Worm (Caenorhabditis elegans) whole organism, L1 larva: ENCODE data around the gene K05B2.4.

Source experiments
- F16B12.6 ChIP-seq: fragments of 150-350 bp; optimal IDR thresholded peaks from 2 replicates; lab custom pipeline; 2014; ENCODE audit warnings: missing biosample characterization, missing genetic modification characterization
- Y116A8C.19 ChIP-seq: sonication (generic microtip); optimal IDR thresholded peaks from 2 replicates; lab custom pipeline; 2016; ENCODE audit warnings: missing compliant biosample characterization, missing genetic modification characterization, borderline replicate concordance
- alr-1 ChIP-seq: fragments of 200-800 bp; sonication (Bioruptor generic); optimal IDR thresholded peaks from 2 replicates; lab custom pipeline; 2018; ENCODE audit warnings: borderline replicate concordance, mild to moderate bottlenecking, missing genetic modification characterization, missing compliant biosample characterization
- ceh-8 ChIP-seq: fragments of 200-800 bp; sonication (Bioruptor generic); optimal IDR thresholded peaks from 2 replicates; lab custom pipeline; 2018; ENCODE audit warnings: mild to moderate bottlenecking, missing genetic modification characterization, moderate library complexity, missing compliant biosample characterization
- ceh-82 ChIP-seq, 3 experiments: fragments of 150-350 bp in 1 of 3; sonication (generic microtip) in 2 of 3; optimal IDR thresholded peaks; 2 replicates each; lab custom pipeline; 2014 to 2017; ENCODE audit warnings: missing biosample characterization in 3 of 3, missing genetic modification characterization in 3 of 3
- ces-1 ChIP-seq: fragments of 150-350 bp; optimal IDR thresholded peaks from 2 replicates; lab custom pipeline; 2014; ENCODE audit warnings: missing biosample characterization, missing genetic modification reagents, missing genetic modification characterization
- efl-1 ChIP-seq, 4 experiments: fragments of 150-350 bp; optimal IDR thresholded peaks in 3 of 4; peaks in 1 of 4; 1 replicate in 1 of 4; 2 replicates in 3 of 4; lab custom pipeline; 2014; ENCODE audit warnings: missing biosample characterization in 2 of 4, missing genetic modification characterization in 2 of 4, missing genetic modification reagents in 2 of 4
- efl-3 ChIP-seq: fragments of 200-800 bp; sonication (Bioruptor generic); optimal IDR thresholded peaks from 2 replicates; lab custom pipeline; 2018; ENCODE audit warnings: mild to moderate bottlenecking, missing genetic modification characterization, missing compliant biosample characterization
- egl-13 ChIP-seq: sonication (generic microtip); optimal IDR thresholded peaks from 2 replicates; lab custom pipeline; 2016; ENCODE audit warnings: missing genotype, missing genetic modification reagents, missing genetic modification characterization, missing compliant biosample characterization
- egl-27 ChIP-seq, 2 experiments: fragments of 150-350 bp in 1 of 2; sonication (generic microtip); optimal IDR thresholded peaks; 3 replicates each; lab custom pipeline; 2017 to 2018; ENCODE audit warnings: missing biosample characterization in 2 of 2, missing genetic modification characterization in 2 of 2, missing genetic modification reagents in 2 of 2
- elt-2 ChIP-seq: sonication (generic microtip); optimal IDR thresholded peaks from 2 replicates; lab custom pipeline; 2016; ENCODE audit warnings: missing genetic modification characterization, mild to moderate bottlenecking, inconsistent platforms, missing compliant biosample characterization, missing genetic modification reagents
- elt-3 ChIP-seq, 6 experiments: fragments of 150-350 bp in 1 of 6; sonication (generic microtip); optimal IDR thresholded peaks; 2 replicates each; lab custom pipeline; 2017 to 2018; ENCODE audit warnings: missing biosample characterization in 6 of 6, missing genetic modification characterization in 6 of 6, inconsistent platforms in 1 of 6
- ets-5 ChIP-seq: fragments of 200-800 bp; sonication (Bioruptor generic); IDR thresholded peaks from 2 replicates; pipeline ENCODE4 v1.3.6; 2022; ENCODE audit warnings: missing genetic modification characterization, missing compliant biosample characterization
- fkh-10 ChIP-seq: sonication (generic microtip); optimal IDR thresholded peaks from 2 replicates; lab custom pipeline; 2017; ENCODE audit warnings: missing biosample characterization, missing genetic modification reagents, missing genetic modification characterization
- fkh-8 ChIP-seq: sonication (generic microtip); optimal IDR thresholded peaks from 2 replicates; lab custom pipeline; 2016; ENCODE audit warnings: mild to moderate bottlenecking, missing genetic modification characterization, missing compliant biosample characterization
- grh-1 ChIP-seq: fragments of 200-800 bp; sonication (Bioruptor generic); IDR thresholded peaks from 2 replicates; pipeline ENCODE4 v1.3.6; 2022; ENCODE audit warnings: missing genetic modification reagents, missing genetic modification characterization, missing compliant biosample characterization
- hpl-2 ChIP-seq: fragments of 150-350 bp; optimal IDR thresholded peaks from 2 replicates; lab custom pipeline; 2014; ENCODE audit warnings: missing biosample characterization, missing genetic modification reagents, missing genetic modification characterization
- irx-1 ChIP-seq: sonication (generic microtip); optimal IDR thresholded peaks from 2 replicates; lab custom pipeline; 2016; ENCODE audit warnings: missing genetic modification characterization, missing compliant biosample characterization
- isw-1 ChIP-seq: fragments of 200-800 bp; sonication (Bioruptor generic); IDR thresholded peaks from 2 replicates; pipeline ENCODE4 v1.3.6; 2022; ENCODE audit warnings: missing genetic modification characterization, missing compliant biosample characterization
- jun-1 ChIP-seq: fragments of 150-350 bp; optimal IDR thresholded peaks from 2 replicates; lab custom pipeline; 2014; ENCODE audit warnings: missing biosample characterization, missing genetic modification reagents, missing genetic modification characterization
- lin-14 ChIP-seq: fragments of 200-800 bp; sonication (Bioruptor generic); optimal IDR thresholded peaks from 2 replicates; lab custom pipeline; 2018; ENCODE audit warnings: mild to moderate bottlenecking, missing genetic modification characterization, moderate library complexity, missing compliant biosample characterization
- lin-35 ChIP-seq, 2 experiments: fragments of 150-350 bp; optimal IDR thresholded peaks; 2 replicates each; lab custom pipeline; 2014; ENCODE audit warnings: missing biosample characterization in 2 of 2, missing genetic modification characterization in 2 of 2, missing genetic modification reagents in 2 of 2
- mep-1 ChIP-seq: fragments of 150-350 bp; optimal IDR thresholded peaks from 2 replicates; lab custom pipeline; 2014; ENCODE audit warnings: missing biosample characterization, missing genetic modification characterization
- nhr-20 ChIP-seq: sonication (generic microtip); optimal IDR thresholded peaks from 2 replicates; lab custom pipeline; 2016; ENCODE audit warnings: mild to moderate bottlenecking, missing genetic modification characterization, missing compliant biosample characterization
- nhr-237 ChIP-seq: fragments of 150-350 bp; optimal IDR thresholded peaks from 2 replicates; lab custom pipeline; 2014; ENCODE audit warnings: missing biosample characterization, missing genetic modification characterization
- nhr-71 ChIP-seq: sonication (generic microtip); optimal IDR thresholded peaks from 2 replicates; lab custom pipeline; 2016; ENCODE audit warnings: mild to moderate bottlenecking, missing genetic modification characterization, moderate library complexity, missing compliant biosample characterization
- nhr-76 ChIP-seq: sonication (generic microtip); optimal IDR thresholded peaks from 2 replicates; lab custom pipeline; 2017; ENCODE audit warnings: missing biosample characterization, missing genetic modification characterization
- nhr-77 ChIP-seq: fragments of 150-350 bp; optimal IDR thresholded peaks from 2 replicates; lab custom pipeline; 2014; ENCODE audit warnings: missing biosample characterization, missing genetic modification characterization
- nhr-85 ChIP-seq: sonication (generic microtip); peaks from one replicate; lab custom pipeline; 2016; ENCODE audit warnings: missing genetic modification characterization, inconsistent platforms, missing compliant biosample characterization
- pax-3 ChIP-seq: fragments of 200-800 bp; sonication (Bioruptor generic); optimal IDR thresholded peaks from 2 replicates; lab custom pipeline; 2018; ENCODE audit warnings: mild to moderate bottlenecking, missing genetic modification characterization, moderate library complexity, missing compliant biosample characterization
- rnt-1 ChIP-seq: sonication (generic microtip); optimal IDR thresholded peaks from 2 replicates; lab custom pipeline; 2016; ENCODE audit warnings: mild to moderate bottlenecking, missing genetic modification characterization, moderate library complexity, missing compliant biosample characterization
- snu-23 ChIP-seq: sonication (generic microtip); optimal IDR thresholded peaks from 2 replicates; lab custom pipeline; 2016; ENCODE audit warnings: missing genetic modification characterization, missing compliant biosample characterization
- sox-4 ChIP-seq: sonication (generic microtip); optimal IDR thresholded peaks from 2 replicates; lab custom pipeline; 2016; ENCODE audit warnings: missing genetic modification characterization, missing compliant biosample characterization
- sptf-1 ChIP-seq: fragments of 150-350 bp; optimal IDR thresholded peaks from 2 replicates; lab custom pipeline; 2014; ENCODE audit warnings: missing biosample characterization, missing genetic modification characterization
- swsn-7 ChIP-seq: sonication (generic microtip); optimal IDR thresholded peaks from 2 replicates; lab custom pipeline; 2016; ENCODE audit warnings: missing genetic modification characterization, missing compliant biosample characterization
- unc-86 ChIP-seq: sonication (generic microtip); optimal IDR thresholded peaks from 2 replicates; lab custom pipeline; 2016; ENCODE audit warnings: missing genetic modification characterization, missing compliant biosample characterization
- ztf-11 ChIP-seq, 2 experiments: sonication (generic microtip); optimal IDR thresholded peaks; 2 replicates each; lab custom pipeline; 2016 to 2017; ENCODE audit warnings: missing genetic modification characterization in 2 of 2, missing biosample characterization in 1 of 2, missing compliant biosample characterization in 1 of 2
- ztf-4 ChIP-seq: fragments of 150-350 bp; optimal IDR thresholded peaks from 2 replicates; lab custom pipeline; 2014; ENCODE audit warnings: missing biosample characterization, missing genetic modification characterization

K05B2.4 gene

DNA sequence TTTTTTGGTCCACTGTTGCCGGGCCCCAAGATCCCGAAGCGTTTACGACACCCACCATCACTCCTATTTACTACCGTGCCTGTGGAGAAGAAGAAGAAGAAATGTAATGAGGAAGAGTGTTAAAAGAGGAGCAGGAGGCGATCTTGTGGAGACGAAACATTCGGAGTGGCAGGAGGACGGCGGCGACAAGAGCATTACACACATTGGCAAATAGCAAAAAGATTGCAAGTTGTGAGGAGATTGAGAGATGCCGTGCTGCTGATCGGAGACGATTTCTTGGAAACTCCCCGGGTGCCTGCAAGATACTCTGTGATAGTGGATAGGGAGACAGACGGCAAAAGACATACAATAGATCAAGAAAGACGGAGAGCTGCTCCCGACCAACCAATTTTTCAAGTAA is 36.5 kb upstream of the K05B2.4 start, which contains the start of gene M03F4.4 (continued):
- no peak for TF ChIP-seq nhr-237
- TF ChIP-seq pax-3 (tag; lab: Kevin White, UChicago), result no peak
- TF ChIP-seq irx-1 (tag; lab: Kevin White, UChicago), result no peak
- no peak for TF ChIP-seq isw-1
- TF ChIP-seq elt-3 (tag; optimal IDR thresholded peaks at IDR 0.05; lab: Kevin White, UChicago), result no peak
- TF ChIP-seq grh-1 (GFP tag; lab: Robert Waterston, UW), result no peak
- TF ChIP-seq ceh-82 (tag; optimal IDR thresholded peaks at IDR 0.05; lab: Kevin White, UChicago), result peak in 1 of 3 experiments; percentile 29
- TF ChIP-seq egl-27 (tag; optimal IDR thresholded peaks at IDR 0.05; lab: Kevin White, UChicago), result no peak
- peak in 1 of 2 experiments; percentile 14 for TF ChIP-seq efl-1 (optimal IDR thresholded peaks at IDR 0.05; lab: Kevin White, UChicago)
- TF ChIP-seq efl-1 (GFP tag; optimal IDR thresholded peaks at IDR 0.05 in 1 of 2; lab: Kevin White, UChicago), result peak in 1 of 2 experiments; percentile 75

DNA sequence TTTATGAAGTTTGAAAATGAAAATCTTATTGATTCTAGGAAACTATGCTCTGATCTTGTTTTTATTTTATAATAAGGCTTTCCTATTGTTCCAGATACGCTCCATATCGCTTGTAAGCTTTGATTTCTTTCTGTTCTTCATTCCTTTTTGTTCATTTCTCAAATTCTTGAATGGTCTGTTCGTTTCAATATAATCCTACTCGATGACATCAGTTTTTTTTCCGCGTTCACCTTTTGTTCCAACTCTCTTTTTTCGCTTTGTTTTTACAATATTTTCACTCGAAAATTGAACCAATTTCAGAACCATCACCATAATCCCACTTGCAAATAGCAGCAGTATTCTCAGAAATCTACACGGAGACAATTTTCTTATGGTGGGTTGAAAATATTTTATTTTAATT is 27.0 kb upstream of the K05B2.4 start, which contains the start of gene tyra-3:
TSS of gene tyra-3 (plus strand) at position 301 of the 400 bp plus-strand sequence.
- TF ChIP-seq nhr-20 (tag; lab: Kevin White, UChicago) (no peak), egl-13 (tag; lab: Kevin White, UChicago) (no peak), ces-1 (GFP tag; lab: Kevin White, UChicago) (no peak), ztf-4 (tag; lab: Kevin White, UChicago) (no peak), swsn-7 (tag; lab: Kevin White, UChicago) (no peak)

DNA sequence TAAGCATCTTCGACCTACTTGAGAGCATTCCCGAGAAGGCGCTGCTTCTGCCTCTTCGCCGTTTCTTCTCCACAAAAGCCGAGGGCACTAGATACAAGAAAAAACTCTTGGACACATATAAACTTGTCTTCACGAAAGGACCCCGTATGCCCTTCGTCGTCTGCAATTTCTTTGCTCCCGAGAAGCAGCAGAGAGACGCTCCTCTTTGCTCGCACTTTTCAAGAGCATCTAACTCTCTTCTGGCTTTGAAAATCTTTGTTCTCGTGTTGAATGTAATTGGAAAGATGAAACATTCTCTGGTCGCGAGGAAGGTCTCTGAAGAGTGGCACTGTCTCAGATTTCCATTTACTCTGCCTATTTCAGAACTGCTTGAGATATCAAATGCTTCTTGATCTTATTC is 18.2 kb upstream of the K05B2.4 start:
- TF ChIP-seq ztf-11 (tag; optimal IDR thresholded peaks at IDR 0.05; lab: Kevin White, UChicago), result no peak
- peak; percentile 71 for TF ChIP-seq fkh-10
- TF ChIP-seq lin-14 (GFP tag; lab: Kevin White, UChicago), result peak; percentile 21

DNA sequence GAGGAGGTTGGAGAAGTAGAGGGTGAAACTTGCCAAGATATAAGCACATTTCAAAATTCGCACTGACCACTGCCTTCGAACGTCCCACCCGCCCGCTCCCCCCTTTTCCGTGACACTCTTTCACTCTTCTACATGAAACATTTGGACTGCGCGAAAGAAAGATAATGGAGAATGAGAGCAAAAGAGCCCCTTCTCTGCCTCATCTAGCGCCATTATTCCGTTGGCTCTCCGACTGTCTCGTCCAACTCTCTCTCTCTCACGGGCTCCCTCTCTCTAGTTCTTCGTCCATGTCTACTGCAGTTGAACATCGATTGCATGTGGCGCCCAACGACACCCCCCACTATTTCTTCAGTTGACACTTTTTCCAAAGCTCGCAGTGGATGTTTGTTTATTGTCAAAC is 12.2 kb upstream of the K05B2.4 start:
- no peak for TF ChIP-seq nhr-85 (tag; lab: Kevin White, UChicago)
- TF ChIP-seq lin-35 (GFP tag; optimal IDR thresholded peaks at IDR 0.05; lab: Kevin White, UChicago), result no peak
- peak; percentile 21 for TF ChIP-seq unc-86 (tag; lab: Kevin White, UChicago)
- TF ChIP-seq nhr-77, result no peak
- TF ChIP-seq snu-23 (GFP tag; lab: Kevin White, UChicago), result no peak
- TF ChIP-seq efl-3 (GFP tag; lab: Kevin White, UChicago), result no peak
- no peak for TF ChIP-seq isw-1
- TF ChIP-seq jun-1 (tag; lab: Kevin White, UChicago), result no peak
- TF ChIP-seq mep-1 (tag; lab: Kevin White, UChicago), result no peak
- TF ChIP-seq nhr-76 (tag; lab: Kevin White, UChicago), result no peak
- TF ChIP-seq sptf-1 (tag; lab: Kevin White, UChicago), result no peak
- no peak for TF ChIP-seq ceh-8 (GFP tag; lab: Kevin White, UChicago)
- no peak for TF ChIP-seq Y116A8C.19
- TF ChIP-seq ets-5 (GFP tag; lab: Robert Waterston, UW), result no peak
- no peak for TF ChIP-seq nhr-71
- no peak for TF ChIP-seq hpl-2 (GFP tag; lab: Kevin White, UChicago)
- TF ChIP-seq elt-2 (tag; lab: Kevin White, UChicago), result no peak
- peak; percentile 77 for TF ChIP-seq lin-14 (GFP tag; lab: Kevin White, UChicago)
- TF ChIP-seq fkh-8 (tag; lab: Kevin White, UChicago), result peak; percentile 21
- no peak for TF ChIP-seq fkh-10
- TF ChIP-seq F16B12.6 (tag; lab: Kevin White, UChicago), result no peak
- TF ChIP-seq alr-1 (tag; lab: Kevin White, UChicago), result no peak
- TF ChIP-seq rnt-1 (tag; lab: Kevin White, UChicago), result no peak
- no peak for TF ChIP-seq sox-4
